Worm (Caenorhabditis elegans) whole organism, mixed stage, embryonic: ENCODE measurements around the gene Y50E8A.6.

ENCODE experiments used
- drap-1 ChIP-seq: fragments of 200-800 bp; sonication (Bioruptor generic); optimal IDR thresholded peaks from 3 replicates; lab custom pipeline; 2018; ENCODE audit warnings: mild to moderate bottlenecking, missing genetic modification characterization, missing compliant biosample characterization
- tbx-8 ChIP-seq: fragments of 200-800 bp; sonication (Bioruptor generic); optimal IDR thresholded peaks from 2 replicates; lab custom pipeline; 2018; ENCODE audit warnings: mild to moderate bottlenecking, missing genetic modification characterization, moderate library complexity, missing compliant biosample characterization

DNA sequence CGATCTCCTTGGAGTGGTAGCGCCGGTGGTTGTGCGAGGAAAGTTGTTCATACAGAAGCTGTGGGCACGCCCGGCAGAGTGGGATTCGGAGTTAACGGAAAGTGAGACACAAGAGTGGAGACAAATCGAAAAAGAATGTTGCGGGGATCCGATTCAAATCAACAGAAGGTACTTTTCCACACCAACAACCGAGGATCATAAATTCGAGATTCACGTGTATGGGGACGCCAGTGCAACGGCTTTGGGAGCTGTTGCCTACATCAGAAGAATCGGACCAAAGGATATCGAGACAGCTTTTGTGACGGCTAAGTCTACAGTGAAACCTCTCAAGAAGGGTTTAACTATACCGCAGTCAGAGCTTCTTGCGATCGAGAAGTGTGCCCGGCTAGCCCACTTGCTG is 22.4 kb upstream of the Y50E8A.6 start:
- no peak for TF ChIP-seq tbx-8 (GFP tag; lab: Kevin White, UChicago)
- TF ChIP-seq drap-1 (GFP tag; lab: Kevin White, UChicago): no peak
